Fruit fly (Drosophila melanogaster) whole organism, larva: Measurements from ENCODE around the gene CG14453.

ENCODE experiments used
- noc ChIP-seq: fragments of 200-800 bp; sonication (Bioruptor generic); optimal IDR thresholded peaks from 3 replicates; lab custom pipeline; 2019; ENCODE audit warnings: missing biosample characterization, mild to moderate bottlenecking, missing genetic modification characterization, moderate library complexity

Gene CG14453

DNA sequence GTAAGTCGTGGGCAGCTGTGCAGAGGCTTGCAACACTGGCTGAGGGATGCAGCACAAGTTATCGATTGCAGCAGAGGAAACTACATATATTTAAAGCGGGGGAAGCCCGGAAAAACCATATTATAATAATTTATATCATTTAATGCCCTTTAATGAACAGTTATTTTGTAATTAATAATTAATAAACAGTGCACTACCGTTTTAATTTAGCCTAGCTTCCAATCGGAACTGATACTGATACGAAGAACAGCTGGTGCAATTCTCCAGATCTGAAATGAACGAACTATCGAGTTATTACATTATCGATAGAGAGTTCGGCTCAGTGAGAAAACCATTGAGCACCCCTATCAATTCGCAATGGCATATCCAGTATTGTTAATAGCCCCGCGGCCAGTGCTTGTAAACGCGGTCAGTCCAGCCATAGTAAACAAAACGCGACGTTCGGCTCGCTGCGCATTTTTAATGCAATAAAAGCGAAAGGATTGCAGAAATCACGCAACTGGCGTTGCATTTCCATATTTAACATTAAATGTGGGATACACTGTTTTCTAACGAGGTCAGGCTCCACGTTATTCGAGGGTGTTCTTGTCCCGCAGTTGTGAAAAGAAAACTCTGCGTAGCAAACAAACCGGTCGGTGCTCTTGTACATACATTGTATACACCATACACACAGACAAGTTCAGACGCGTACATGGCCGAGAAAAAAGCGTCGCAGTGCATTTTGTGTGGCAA, 47.7 kb downstream of the CG14453 start, which contains the start of gene CG7369:
Gene CG7369, plus strand, starts transcription at position 405 of the 732 bp plus-strand sequence.
- TF ChIP-seq noc (tag; lab: Kevin White, UChicago), result peak; percentile 91

DNA sequence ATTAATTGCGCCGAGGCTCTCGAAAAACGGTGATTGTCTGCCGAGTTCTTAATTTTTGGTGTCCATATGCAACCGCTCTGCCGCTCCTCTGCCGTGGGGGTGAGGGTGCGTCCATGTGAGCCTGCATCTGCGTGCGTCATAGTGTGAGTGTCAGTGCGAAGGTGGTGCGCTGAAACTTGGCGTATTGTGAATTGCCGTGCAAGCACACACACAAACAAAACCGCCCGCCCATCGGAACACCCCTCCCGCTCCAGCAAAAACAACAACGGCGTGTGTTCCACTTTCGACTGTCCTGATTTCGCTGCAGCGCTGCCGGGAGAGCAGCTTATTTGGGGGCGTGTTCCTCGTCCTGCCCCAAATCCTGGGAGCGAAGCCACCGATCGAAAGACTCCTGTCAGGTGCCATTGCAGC, 48.2 kb downstream of the CG14453 start:
- TF ChIP-seq noc (tag; lab: Kevin White, UChicago), result no peak

DNA sequence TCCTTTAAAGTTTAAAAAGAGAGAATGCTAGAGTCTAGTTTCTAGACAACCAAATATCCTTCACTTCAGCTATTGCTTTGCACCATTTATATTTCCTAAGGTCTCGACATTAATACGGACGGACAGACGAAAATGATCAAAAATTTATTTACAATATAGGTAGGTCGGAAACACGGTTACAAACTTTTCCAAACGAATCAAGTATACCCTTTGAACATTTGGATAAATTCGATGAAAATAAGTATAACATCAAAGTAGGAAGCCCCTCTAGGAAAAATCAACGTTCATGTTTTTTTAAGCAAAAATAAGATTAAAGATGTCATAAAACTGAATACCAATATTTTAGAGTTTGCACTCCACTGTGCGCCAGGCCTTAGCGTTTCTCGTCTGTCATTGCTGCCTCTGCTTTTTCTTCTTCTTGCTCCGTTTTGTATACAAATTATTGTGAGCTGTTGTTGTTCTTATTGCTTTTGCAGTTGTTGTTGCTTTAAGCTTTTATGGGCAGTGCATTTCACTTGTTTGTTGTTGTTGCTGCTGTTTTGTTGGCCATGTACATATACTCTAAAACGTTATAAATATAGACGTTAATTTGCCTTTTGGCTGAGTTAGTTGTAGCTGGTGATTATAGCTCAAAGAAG, 49.2 kb downstream of the CG14453 start:
- TF ChIP-seq noc (tag; lab: Kevin White, UChicago), result no peak
